Fruit fly (Drosophila melanogaster): Measurements from ENCODE around the gene PGRP-LB.

PGRP-LB gene

dm6 chr3R:11454210-11454904 lies 6.0 kb downstream of the PGRP-LB start (continued):
- TF ChIP-seq CG1832 (GFP tag; optimal IDR thresholded peaks at IDR 0.05) (no peak), gfzf (GFP tag; optimal IDR thresholded peaks at IDR 0.05) (no peak), Sry-β (GFP tag; optimal IDR thresholded peaks at IDR 0.05) (no peak), MBD-R2 (GFP tag; IDR thresholded peaks at IDR 0.05) (peak; percentile 30; the same call in 1 of the 2 replicates), CG7963 (GFP tag; IDR thresholded peaks at IDR 0.05; ENCODE audit: partially characterized antibody) (no peak), Xbp1 (GFP tag; optimal IDR thresholded peaks at IDR 0.05) (peak; percentile 49), ken (GFP tag; IDR thresholded peaks at IDR 0.05) (no peak), CG32767 (GFP tag; IDR thresholded peaks at IDR 0.05) (no peak), tup (GFP tag; optimal IDR thresholded peaks at IDR 0.05) (no peak), sima (GFP tag; optimal IDR thresholded peaks at IDR 0.05) (peak; percentile 19), CG16863 (GFP tag; optimal IDR thresholded peaks at IDR 0.05) (peak; percentile 3), grn (GFP tag; optimal IDR thresholded peaks at IDR 0.05) (no peak), zen (tag; optimal IDR thresholded peaks at IDR 0.05) (no peak), Kr (GFP tag; optimal IDR thresholded peaks at IDR 0.05) (no peak), tgo (GFP tag; IDR thresholded peaks at IDR 0.05) (peak; percentile 59; the same call in 2 of the 3 replicates), hth (optimal IDR thresholded peaks at IDR 0.05) (no peak), Eip74EF (GFP tag; optimal IDR thresholded peaks at IDR 0.05) (no peak), jing (GFP tag; optimal IDR thresholded peaks at IDR 0.05) (no peak), gce (GFP tag; IDR thresholded peaks at IDR 0.05) (no peak), sr (GFP tag; IDR thresholded peaks at IDR 0.05) (no peak), CG12104 (GFP tag; optimal IDR thresholded peaks at IDR 0.05) (peak; percentile 34), NFAT (GFP tag; IDR thresholded peaks at IDR 0.05) (peak; percentile 39; the same call in 1 of the 2 replicates), ro (GFP tag; IDR thresholded peaks at IDR 0.05) (0 out of 2 replicates have a peak, but pooled peaks have one; percentile 26), CG12942 (GFP tag; optimal IDR thresholded peaks at IDR 0.05) (peak; percentile 26), CG14860 (GFP tag; IDR thresholded peaks at IDR 0.05; ENCODE audit: partially characterized antibody) (no peak), sqz (GFP tag; optimal IDR thresholded peaks at IDR 0.05) (no peak), Max (GFP tag; optimal IDR thresholded peaks at IDR 0.05) (no peak), eyg (GFP tag; optimal IDR thresholded peaks at IDR 0.05) (no peak), CG10267 (tag; optimal IDR thresholded peaks at IDR 0.05) (peak; percentile 13), gem (tag; optimal IDR thresholded peaks at IDR 0.05) (peak; percentile 84), slbo (GFP tag; IDR thresholded peaks at IDR 0.05) (peak; percentile 74), CG18011 (GFP tag; optimal IDR thresholded peaks at IDR 0.05) (peak; percentile 20), CG10274 (GFP tag; optimal IDR thresholded peaks at IDR 0.05) (peak; percentile 97), ssp (GFP tag; IDR thresholded peaks at IDR 0.05) (no peak), CG3847 (GFP tag; IDR thresholded peaks at IDR 0.05) (peak; percentile 70), btn (GFP tag; optimal IDR thresholded peaks at IDR 0.05) (no peak), CG42726 (GFP tag; IDR thresholded peaks at IDR 0.05; ENCODE audit: partially characterized antibody) (no peak), CoRest (tag; optimal IDR thresholded peaks at IDR 0.05) (peak; percentile 80), CG1233 (GFP tag; optimal IDR thresholded peaks at IDR 0.05) (peak; percentile 41), gsb (GFP tag; IDR thresholded peaks at IDR 0.05) (peak; percentile 38; the same call in 1 of the 2 replicates), Asciz (GFP tag; optimal IDR thresholded peaks at IDR 0.05) (peak; percentile 23), CG30431 (GFP tag; optimal IDR thresholded peaks at IDR 0.05) (peak; percentile 1), lmd (GFP tag; IDR thresholded peaks at IDR 0.05) (peak; percentile 75), GATAe (GFP tag; conservative IDR thresholded peaks at IDR 0.05) (no peak; the same call in 1 of the 2 replicates), CG6654 (GFP tag; optimal IDR thresholded peaks at IDR 0.05) (no peak), Hey (tag; optimal IDR thresholded peaks at IDR 0.05) (no peak), MESR4 (GFP tag; optimal IDR thresholded peaks at IDR 0.05) (no peak), CG30020 (tag; optimal IDR thresholded peaks at IDR 0.05) (no peak), otp (GFP tag; IDR thresholded peaks at IDR 0.05) (no peak), CG8924 (tag; optimal IDR thresholded peaks at IDR 0.05) (peak; percentile 46)
